Worm (Caenorhabditis elegans): ENCODE measurements around the gene oac-52.
A peak's percentile ranks its signal among the peaks of the same experiment; 100 is the strongest.
"Not testable (repeated sequence)": the region's sequence is repeated elsewhere in the genome, so short reads cannot be mapped to it uniquely, and the experiment has no call there.

The oac-52 gene

ce11 chrIV:4348146-4348545 lies 1.7 kb upstream of the oac-52 start, which contains the start of gene W03B1.5:
W03B1.5 (plus strand) TSS chrIV:4348446.
- not testable (repeated sequence) for TF ChIP-seq nhr-25, C34F6.9, nhr-23 (tag; optimal IDR thresholded peaks at IDR 0.05)

ce11 chrIV:4347578-4348003 lies 1.2 kb upstream of the oac-52 start:
- peak; percentile 46 for TF ChIP-seq ama-1 (optimal IDR thresholded peaks at IDR 0.05)
- no peak for TF ChIP-seq nhr-77 (tag; optimal IDR thresholded peaks at IDR 0.05)
- no peak for TF ChIP-seq skn-1 (tag; optimal IDR thresholded peaks at IDR 0.05)

- TF ChIP-seq nhr-6 (tag; optimal IDR thresholded peaks at IDR 0.05) (no peak), crh-2 (tag; optimal IDR thresholded peaks at IDR 0.05) (no peak), ztf-4 (tag; optimal IDR thresholded peaks at IDR 0.05) (no peak), ceh-82 (tag; optimal IDR thresholded peaks at IDR 0.05) (no peak), nhr-23 (tag; optimal IDR thresholded peaks at IDR 0.05) (no peak), aly-2 (tag; optimal IDR thresholded peaks at IDR 0.05) (no peak), R02D3.7 (tag; optimal IDR thresholded peaks at IDR 0.05) (no peak), ztf-11 (tag; optimal IDR thresholded peaks at IDR 0.05) (no peak), nhr-77 (tag; optimal IDR thresholded peaks at IDR 0.05) (no peak), zag-1 (tag; optimal IDR thresholded peaks at IDR 0.05) (no peak), skn-1 (tag; optimal IDR thresholded peaks at IDR 0.05) (no peak), lin-39 (tag; optimal IDR thresholded peaks at IDR 0.05) (no peak)
These were observed 1.6 kb downstream of the oac-52 start for ce11 chrIV:4344828-4345227.

ce11 chrIV:4338217-4338616 lies 8.2 kb downstream of the oac-52 start:
- peak; percentile 76 for TF ChIP-seq elt-1 (tag; optimal IDR thresholded peaks at IDR 0.05)
- TF ChIP-seq fos-1 (tag; optimal IDR thresholded peaks at IDR 0.05), result no peak
- no peak for TF ChIP-seq nhr-129 (tag; optimal IDR thresholded peaks at IDR 0.05)
- TF ChIP-seq blmp-1 (tag; optimal IDR thresholded peaks at IDR 0.05; ENCODE audit: insufficient read depth), result no peak
- TF ChIP-seq skn-1 (tag; optimal IDR thresholded peaks at IDR 0.05), result no peak
- TF ChIP-seq nhr-23 (tag; optimal IDR thresholded peaks at IDR 0.05), result peak; percentile 55
- TF ChIP-seq ceh-16 (tag; optimal IDR thresholded peaks at IDR 0.05), result peak; percentile 23
- TF ChIP-seq alr-1 (tag; optimal IDR thresholded peaks at IDR 0.05), result no peak
- no peak for TF ChIP-seq nhr-10 (tag; optimal IDR thresholded peaks at IDR 0.05)
- TF ChIP-seq C34F6.9 (tag; optimal IDR thresholded peaks at IDR 0.05), result no peak
- TF ChIP-seq unc-62 (GFP tag; optimal IDR thresholded peaks at IDR 0.05), result no peak
- no peak for TF ChIP-seq ztf-4 (tag; optimal IDR thresholded peaks at IDR 0.05)
- no peak for TF ChIP-seq nhr-25 (tag; optimal IDR thresholded peaks at IDR 0.05)
- TF ChIP-seq lin-39 (tag; optimal IDR thresholded peaks at IDR 0.05), result no peak
- peak; percentile 62 for TF ChIP-seq sma-9 (GFP tag; optimal IDR thresholded peaks at IDR 0.05)
- no peak for TF ChIP-seq sma-9 (tag; optimal IDR thresholded peaks at IDR 0.05)
- TF ChIP-seq F13H6.1 (tag; optimal IDR thresholded peaks at IDR 0.05), result no peak
- no peak for TF ChIP-seq mbf-1 (tag; optimal IDR thresholded peaks at IDR 0.05)
- TF ChIP-seq Y55F3AM.14 (GFP tag; optimal IDR thresholded peaks at IDR 0.05), result no peak
- no peak for TF ChIP-seq unc-39 (tag; optimal IDR thresholded peaks at IDR 0.05)
- no peak for TF ChIP-seq gmeb-1 (tag; optimal IDR thresholded peaks at IDR 0.05)
- no peak for TF ChIP-seq egl-27 (tag; optimal IDR thresholded peaks at IDR 0.05)
- TF ChIP-seq mdl-1 (tag; optimal IDR thresholded peaks at IDR 0.05), result no peak
- no peak for TF ChIP-seq nhr-11 (tag; optimal IDR thresholded peaks at IDR 0.05)
- TF ChIP-seq sma-3 (GFP tag; optimal IDR thresholded peaks at IDR 0.05), result no peak
- no peak for TF ChIP-seq mab-5 (tag; optimal IDR thresholded peaks at IDR 0.05)
- TF ChIP-seq unc-55 (GFP tag; optimal IDR thresholded peaks at IDR 0.05), result no peak

ce11 chrIV:4336139-4336851 lies 10.1 kb downstream of the oac-52 start, which contains the start of the genes W03B1.3 and oac-51:
W03B1.3 (minus strand) TSS chrIV:4336239.
oac-51 (plus strand) TSS chrIV:4336801.
- no peak for TF ChIP-seq egl-27 (tag; optimal IDR thresholded peaks at IDR 0.05)
- no peak for TF ChIP-seq zag-1 (tag; optimal IDR thresholded peaks at IDR 0.05)
- no peak for TF ChIP-seq ztf-11 (tag; optimal IDR thresholded peaks at IDR 0.05)
- TF ChIP-seq F13H6.1 (tag; optimal IDR thresholded peaks at IDR 0.05), result no peak
